Fruit fly (Drosophila melanogaster) whole organism, embryonic: ENCODE measurements around the gene Acyp2.

Experiments
- BtbVII ChIP-seq: fragments of 200-800 bp; sonication (Bioruptor generic); optimal IDR thresholded peaks from 3 replicates; lab custom pipeline; 2017; ENCODE audit warnings: missing biosample characterization, mild to moderate bottlenecking, missing genetic modification characterization
- CG10267 ChIP-seq: fragments of 200-800 bp; sonication (Bioruptor generic); optimal IDR thresholded peaks from 2 replicates; lab custom pipeline; 2018; ENCODE audit warnings: missing biosample characterization, mild to moderate bottlenecking, missing genetic modification characterization, moderate library complexity
- CG10366 ChIP-seq: fragments of 200-800 bp; sonication (Bioruptor generic); IDR thresholded peaks from 2 replicates; pipeline ENCODE4 v1.3.6; 2022; ENCODE audit warnings: missing biosample characterization, missing genetic modification characterization
- CG10543 ChIP-seq: fragments of 200-800 bp; sonication (Bioruptor generic); optimal IDR thresholded peaks from 3 replicates; lab custom pipeline; 2017; ENCODE audit warnings: missing biosample characterization, mild to moderate bottlenecking, missing genetic modification characterization, moderate library complexity
- CG11504 ChIP-seq: fragments of 200-800 bp; sonication (Bioruptor generic); optimal IDR thresholded peaks from 3 replicates; lab custom pipeline; 2019; ENCODE audit warnings: missing biosample characterization, mild to moderate bottlenecking, missing genetic modification characterization, moderate library complexity
- CG11723 ChIP-seq: fragments of 200-800 bp; sonication (Bioruptor generic); optimal IDR thresholded peaks from 2 replicates; lab custom pipeline; 2017; ENCODE audit warnings: missing biosample characterization, mild to moderate bottlenecking, missing genetic modification characterization
- CG1233 ChIP-seq: fragments of 200-800 bp; sonication (Bioruptor generic); optimal IDR thresholded peaks from 4 replicates; lab custom pipeline; 2018; ENCODE audit warnings: missing biosample characterization, mild to moderate bottlenecking, missing genetic modification characterization
- CG14965 ChIP-seq: fragments of 200-800 bp; sonication (Bioruptor generic); optimal IDR thresholded peaks from 2 replicates; lab custom pipeline; 2016; ENCODE audit warnings: missing biosample characterization, missing genetic modification characterization, borderline replicate concordance
- CG15479 ChIP-seq: fragments of 200-800 bp; sonication (Bioruptor generic); optimal IDR thresholded peaks from 3 replicates; lab custom pipeline; 2019; ENCODE audit warnings: missing biosample characterization, mild to moderate bottlenecking, missing genetic modification characterization, moderate library complexity
- CG15601 ChIP-seq: fragments of 200-800 bp; sonication (Bioruptor generic); optimal IDR thresholded peaks from 3 replicates; lab custom pipeline; 2019; ENCODE audit warnings: missing biosample characterization, mild to moderate bottlenecking, missing genetic modification characterization, moderate library complexity
- CG1603 ChIP-seq: fragments of 200-800 bp; sonication (Bioruptor generic); optimal IDR thresholded peaks from 2 replicates; lab custom pipeline; 2019; ENCODE audit warnings: missing biosample characterization, mild to moderate bottlenecking, missing genetic modification characterization, moderate library complexity
- CG17612 ChIP-seq: fragments of 200-800 bp; sonication (Bioruptor generic); IDR thresholded peaks from 2 replicates; pipeline ENCODE4 v1.3.6; 2022; ENCODE audit warnings: missing biosample characterization, missing genetic modification characterization
- CG18599 ChIP-seq: fragments of 200-800 bp; sonication (Bioruptor generic); optimal IDR thresholded peaks from 3 replicates; lab custom pipeline; 2017; ENCODE audit warnings: missing biosample characterization, missing genetic modification characterization, mild to moderate bottlenecking, moderate library complexity, missing genetic modification reagents
- CG2116 ChIP-seq: fragments of 200-800 bp; sonication (Bioruptor generic); optimal IDR thresholded peaks from 3 replicates; lab custom pipeline; 2018; ENCODE audit warnings: missing biosample characterization, mild to moderate bottlenecking, missing genetic modification characterization
- CG2202 ChIP-seq: fragments of 200-800 bp; sonication (Bioruptor generic); optimal IDR thresholded peaks from 2 replicates; lab custom pipeline; 2018; ENCODE audit warnings: missing biosample characterization, mild to moderate bottlenecking, missing genetic modification characterization
- CG2889 ChIP-seq: fragments of 200-800 bp; sonication (Bioruptor generic); IDR thresholded peaks from 3 replicates; pipeline ENCODE4 v1.3.6; 2022; ENCODE audit warnings: missing biosample characterization, missing genetic modification characterization
- CG32767 ChIP-seq: fragments of 200-800 bp; sonication (Bioruptor generic); IDR thresholded peaks from 2 replicates; pipeline ENCODE4 v1.3.6; 2022; ENCODE audit warnings: missing biosample characterization, missing genetic modification characterization
- CG4707 ChIP-seq: fragments of 200-800 bp; sonication (Bioruptor generic); optimal IDR thresholded peaks from 2 replicates; lab custom pipeline; 2018; ENCODE audit warnings: missing biosample characterization, mild to moderate bottlenecking, missing genetic modification characterization, moderate library complexity
- CG5180 ChIP-seq: fragments of 200-800 bp; sonication (Bioruptor generic); optimal IDR thresholded peaks from 3 replicates; lab custom pipeline; 2017; ENCODE audit warnings: missing biosample characterization, missing genetic modification characterization, mild to moderate bottlenecking, moderate library complexity, missing genetic modification reagents
- CG8924 ChIP-seq: fragments of 200-800 bp; optimal IDR thresholded peaks from 3 replicates; lab custom pipeline; 2019; ENCODE audit warnings: missing biosample characterization, mild to moderate bottlenecking, missing genetic modification characterization, moderate library complexity
- CG9817 ChIP-seq: fragments of 200-800 bp; sonication (Bioruptor generic); optimal IDR thresholded peaks from 2 replicates; lab custom pipeline; 2018; ENCODE audit warnings: missing biosample characterization, mild to moderate bottlenecking, missing genetic modification characterization, moderate library complexity
- CTCF ChIP-seq: fragments of 200-800 bp; sonication (Bioruptor generic); optimal IDR thresholded peaks from 2 replicates; lab custom pipeline; 2017; ENCODE audit warnings: missing biosample characterization, mild to moderate bottlenecking, missing genetic modification characterization, moderate library complexity
- CkIIα-i1 ChIP-seq: fragments of 200-800 bp; sonication (Bioruptor generic); IDR thresholded peaks from 2 replicates; pipeline ENCODE4 v1.3.6; 2022; ENCODE audit warnings: missing biosample characterization, missing genetic modification characterization
- Dip3 ChIP-seq: fragments of 200-800 bp; sonication (Bioruptor generic); optimal IDR thresholded peaks from 3 replicates; lab custom pipeline; 2016; ENCODE audit warnings: missing biosample characterization, missing genetic modification characterization
- E2f1 ChIP-seq: fragments of 200-800 bp; sonication (Bioruptor generic); IDR thresholded peaks from 2 replicates; pipeline ENCODE4 v1.3.6; 2022; ENCODE audit warnings: missing biosample characterization, missing genetic modification characterization
- Fer1 ChIP-seq: fragments of 200-800 bp; sonication (Bioruptor generic); optimal IDR thresholded peaks from 2 replicates; lab custom pipeline; 2017; ENCODE audit warnings: missing biosample characterization, mild to moderate bottlenecking, missing genetic modification characterization
- Fer2 ChIP-seq: fragments of 200-800 bp; sonication (Bioruptor generic); optimal IDR thresholded peaks from 2 replicates; lab custom pipeline; 2018; ENCODE audit warnings: missing biosample characterization, mild to moderate bottlenecking, missing genetic modification characterization, moderate library complexity
- H15 ChIP-seq: fragments of 200-800 bp; sonication (Bioruptor generic); IDR thresholded peaks from 3 replicates; pipeline ENCODE4 v1.3.6; 2022; ENCODE audit warnings: missing biosample characterization, missing genetic modification characterization
- HHEX ChIP-seq: fragments of 200-800 bp; sonication (Bioruptor generic); optimal IDR thresholded peaks from 3 replicates; lab custom pipeline; 2017; ENCODE audit warnings: missing biosample characterization, mild to moderate bottlenecking, missing genetic modification characterization, missing genetic modification reagents
- HmgZ ChIP-seq: fragments of 200-800 bp; sonication (Bioruptor generic); optimal IDR thresholded peaks from 2 replicates; lab custom pipeline; 2018; ENCODE audit warnings: missing biosample characterization, mild to moderate bottlenecking, missing genetic modification characterization
- Hsf ChIP-seq: fragments of 200-800 bp; sonication (Bioruptor generic); optimal IDR thresholded peaks from 3 replicates; lab custom pipeline; 2016; ENCODE audit warnings: missing biosample characterization, missing genetic modification characterization
- Mad ChIP-seq: fragments of 200-800 bp; sonication (Bioruptor generic); optimal IDR thresholded peaks from 2 replicates; lab custom pipeline; 2016; ENCODE audit warnings: missing biosample characterization, missing genetic modification characterization
- Max ChIP-seq: fragments of 200-800 bp; sonication (Bioruptor generic); optimal IDR thresholded peaks from 2 replicates; lab custom pipeline; 2016; ENCODE audit warnings: missing biosample characterization, mild to moderate bottlenecking, missing genetic modification characterization
- NK7.1 ChIP-seq: fragments of 200-800 bp; sonication (Bioruptor generic); optimal IDR thresholded peaks from 3 replicates; lab custom pipeline; 2016; ENCODE audit warnings: missing biosample characterization, missing genetic modification characterization
- Ptx1 ChIP-seq: fragments of 200-800 bp; sonication (Bioruptor generic); IDR thresholded peaks from 2 replicates; pipeline ENCODE4 v1.3.6; 2022; ENCODE audit warnings: missing biosample characterization, missing genetic modification characterization
- Sin3A ChIP-seq: fragments of >200 bp; optimal IDR thresholded peaks from 2 replicates; lab custom pipeline; 2018
- Sry-δ ChIP-seq: fragments of 200-800 bp; sonication (Bioruptor generic); optimal IDR thresholded peaks from 2 replicates; lab custom pipeline; 2016; ENCODE audit warnings: missing biosample characterization, missing genetic modification characterization
- TFAM ChIP-seq: fragments of 200-800 bp; sonication (Bioruptor generic); optimal IDR thresholded peaks from 2 replicates; lab custom pipeline; 2017; ENCODE audit warnings: missing biosample characterization, missing genetic modification characterization, inconsistent platforms
- al ChIP-seq: fragments of 200-800 bp; sonication (Bioruptor generic); IDR thresholded peaks from 2 replicates; pipeline ENCODE4 v1.3.6; 2022; ENCODE audit warnings: missing biosample characterization, missing genetic modification characterization
- ase ChIP-seq: fragments of 200-800 bp; sonication (Bioruptor generic); IDR thresholded peaks from 3 replicates; pipeline ENCODE4 v1.3.6; 2022; ENCODE audit warnings: missing biosample characterization, missing genetic modification characterization
- chif ChIP-seq, 2 experiments: fragments of 200-800 bp; sonication (Bioruptor generic); optimal IDR thresholded peaks; 3 replicates each; lab custom pipeline; 2016; ENCODE audit warnings: missing biosample characterization in 2 of 2, missing genetic modification characterization in 2 of 2
- chn ChIP-seq: fragments of 200-800 bp; sonication (Bioruptor generic); optimal IDR thresholded peaks from 2 replicates; lab custom pipeline; 2016; ENCODE audit warnings: missing biosample characterization, missing genetic modification characterization
- croc ChIP-seq: fragments of 200-800 bp; sonication (Bioruptor generic); conservative IDR thresholded peaks from 3 replicates; pipeline ENCODE4 v1.3.6; 2022; ENCODE audit warnings: missing biosample characterization, missing genetic modification characterization
- dmrt11E ChIP-seq: fragments of 200-800 bp; sonication (Bioruptor generic); optimal IDR thresholded peaks from 3 replicates; lab custom pipeline; 2018; ENCODE audit warnings: missing biosample characterization, mild to moderate bottlenecking, missing genetic modification characterization, moderate library complexity
- eve ChIP-seq, 2 experiments: fragments of >200 bp; optimal IDR thresholded peaks; 2 replicates each; lab custom pipeline; 2017; ENCODE audit warnings: missing biosample characterization in 2 of 2, missing genetic modification characterization in 2 of 2
- gcm2 ChIP-seq: fragments of 200-800 bp; sonication (Bioruptor generic); optimal IDR thresholded peaks from 2 replicates; lab custom pipeline; 2016; ENCODE audit warnings: missing biosample characterization, missing genetic modification characterization
- grau ChIP-seq: fragments of 200-800 bp; optimal IDR thresholded peaks from 3 replicates; lab custom pipeline; 2019; ENCODE audit warnings: missing biosample characterization, mild to moderate bottlenecking, missing genetic modification characterization, moderate library complexity
- gsb-n ChIP-seq: fragments of 200-800 bp; sonication (Bioruptor generic); optimal IDR thresholded peaks from 3 replicates; lab custom pipeline; 2018; ENCODE audit warnings: missing biosample characterization, mild to moderate bottlenecking, missing genetic modification characterization
- insv ChIP-seq, 2 experiments: fragments of 200-800 bp; sonication (Bioruptor generic); optimal IDR thresholded peaks; 3 replicates each; lab custom pipeline; 2016 to 2018; ENCODE audit warnings: missing biosample characterization in 2 of 2, missing genetic modification characterization in 2 of 2
- nmo ChIP-seq: fragments of 200-800 bp; sonication (Bioruptor generic); optimal IDR thresholded peaks from 2 replicates; lab custom pipeline; 2018; ENCODE audit warnings: missing biosample characterization, mild to moderate bottlenecking, missing genetic modification characterization, moderate library complexity
- sr ChIP-seq: fragments of 200-800 bp; sonication (Bioruptor generic); IDR thresholded peaks from 3 replicates; pipeline ENCODE4 v1.3.6; 2022; ENCODE audit warnings: missing biosample characterization, missing genetic modification characterization
- wor ChIP-seq: fragments of 200-800 bp; sonication (Bioruptor generic); IDR thresholded peaks from 2 replicates; pipeline ENCODE4 v1.3.6; 2022; ENCODE audit warnings: missing biosample characterization, missing genetic modification characterization

Gene Acyp2

DNA sequence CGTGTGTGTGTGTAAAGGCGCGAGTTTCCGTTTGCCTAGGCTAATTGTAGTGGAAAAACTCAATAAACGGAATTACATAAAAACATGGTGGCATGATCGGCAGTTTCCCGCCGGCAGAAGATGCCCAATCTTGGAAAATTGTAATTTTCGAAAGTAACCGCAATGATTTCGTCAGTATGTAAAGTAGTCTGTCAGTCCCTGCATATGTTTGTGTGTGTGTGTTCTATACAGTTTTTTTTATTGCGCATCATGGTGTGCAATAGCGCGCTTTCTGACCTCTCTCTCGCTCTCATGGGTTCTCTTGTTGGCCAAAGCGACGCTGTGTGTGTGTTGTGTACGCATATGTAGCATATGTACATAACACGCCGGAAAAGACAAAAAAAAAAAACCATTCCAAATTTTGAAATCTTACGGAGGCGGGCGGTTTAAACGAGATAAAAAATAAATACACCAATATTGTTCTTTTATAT lies 1.8 kb downstream of the Acyp2 start (continued):
- TF ChIP-seq CG17612 (GFP tag; lab: Robert Waterston, UW) (no peak), Fer1 (peak; percentile 64), CG15601 (tag; lab: Kevin White, UChicago) (peak; percentile 47), eve (GFP tag; optimal IDR thresholded peaks at IDR 0.05; lab: Kevin White, UChicago) (no peak), CG5180 (GFP tag; lab: Kevin White, UChicago) (peak; percentile 43), chn (GFP tag; lab: Kevin White, UChicago) (peak; percentile 6), CkIIα-i1 (GFP tag; lab: Robert Waterston, UW) (no peak), H15 (GFP tag; lab: Robert Waterston, UW) (no peak), gsb-n (tag; lab: Kevin White, UChicago) (no peak), Hsf (GFP tag; lab: Kevin White, UChicago) (no peak), CG11723 (GFP tag; lab: Kevin White, UChicago) (no peak), Fer2 (tag; lab: Kevin White, UChicago) (peak; percentile 23), CTCF (no peak), nmo (no peak), NK7.1 (GFP tag; lab: Kevin White, UChicago) (peak; percentile 15), al (no peak), CG11504 (tag; lab: Kevin White, UChicago) (no peak), CG1603 (tag; lab: Kevin White, UChicago) (no peak), ase (GFP tag; lab: Robert Waterston, UW) (no peak), CG10543 (peak; percentile 70), Sin3A (lab: Kevin White, UChicago) (no peak), insv (GFP tag; optimal IDR thresholded peaks at IDR 0.05; lab: Kevin White, UChicago) (peak in 1 of 2 experiments; percentile 10), CG1233 (GFP tag; lab: Kevin White, UChicago) (peak; percentile 49), CG15479 (GFP tag; lab: Kevin White, UChicago) (peak; percentile 87), Max (GFP tag; lab: Kevin White, UChicago) (peak; percentile 50), Ptx1 (no peak), chif (GFP tag; optimal IDR thresholded peaks at IDR 0.05; lab: Kevin White, UChicago) (peak; percentile 12 to 21), BtbVII (GFP tag; lab: Kevin White, UChicago) (peak; percentile 53), Dip3 (GFP tag; lab: Kevin White, UChicago) (no peak), dmrt11E (tag; lab: Kevin White, UChicago) (no peak), Mad (GFP tag; lab: Kevin White, UChicago) (peak; percentile 12), CG2889 (GFP tag; lab: Robert Waterston, UW) (no peak), Sry-δ (peak; percentile 8), TFAM (GFP tag; lab: Kevin White, UChicago) (no peak), CG9817 (tag; lab: Kevin White, UChicago) (peak; percentile 30), HHEX (peak; percentile 49), CG10366 (GFP tag; lab: Robert Waterston, UW) (no peak), sr (GFP tag; lab: Robert Waterston, UW) (no peak), CG32767 (peak; percentile 67; the same call in 1 of the 2 replicates), CG10267 (tag; lab: Kevin White, UChicago) (no peak), E2f1 (GFP tag; lab: Robert Waterston, UW) (peak; percentile 63; the same call in 1 of the 2 replicates), CG4707 (GFP tag; lab: Kevin White, UChicago) (no peak), croc (GFP tag; lab: Robert Waterston, UW) (no peak), gcm2 (GFP tag; lab: Kevin White, UChicago) (no peak), CG2116 (peak; percentile 46), grau (tag; lab: Kevin White, UChicago) (peak; percentile 16), CG2202 (no peak), CG8924 (tag; lab: Kevin White, UChicago) (peak; percentile 45), wor (GFP tag; lab: Robert Waterston, UW) (no peak), CG18599 (peak; percentile 64), CG14965 (GFP tag; lab: Kevin White, UChicago) (no peak), HmgZ (tag; lab: Kevin White, UChicago) (peak; percentile 45)
